Worm (Caenorhabditis elegans) whole organism, young adult: ENCODE measurements around the gene srz-62.

Source experiments
- B0336.3 ChIP-seq: fragments of 200-800 bp; sonication (Bioruptor generic); IDR thresholded peaks from 2 replicates; pipeline ENCODE4 v1.3.6; 2022; ENCODE audit warnings: missing genetic modification characterization, missing compliant biosample characterization
- F10E7.11 ChIP-seq: sonication (generic microtip); optimal IDR thresholded peaks from 2 replicates; lab custom pipeline; 2017; ENCODE audit warnings: mild to moderate bottlenecking, missing genetic modification characterization, moderate library complexity, missing compliant biosample characterization
- F22D6.2 ChIP-seq: sonication (generic microtip); optimal IDR thresholded peaks from 2 replicates; lab custom pipeline; 2016; ENCODE audit warnings: mild to moderate bottlenecking, missing genetic modification characterization, missing compliant biosample characterization
- F23B12.7 ChIP-seq: sonication (generic microtip); optimal IDR thresholded peaks from 2 replicates; lab custom pipeline; 2017; ENCODE audit warnings: missing genetic modification characterization, mild to moderate bottlenecking, missing compliant biosample characterization, antibody characterized with exemption, moderate library complexity; ENCODE audit not compliant: insufficient read depth
- F33H1.4 ChIP-seq: fragments of 200-800 bp; sonication (Bioruptor generic); IDR thresholded peaks from 2 replicates; pipeline ENCODE4 v1.3.6; 2022; ENCODE audit warnings: missing genetic modification reagents, missing genetic modification characterization, missing compliant biosample characterization
- F39B2.1 ChIP-seq: fragments of 200-800 bp; sonication (Bioruptor generic); IDR thresholded peaks from 2 replicates; pipeline ENCODE4 v1.3.6; 2022; ENCODE audit warnings: missing genetic modification reagents, missing genetic modification characterization, missing compliant biosample characterization
- K12H6.12 ChIP-seq: fragments of 200-800 bp; sonication (Bioruptor generic); optimal IDR thresholded peaks from 2 replicates; lab custom pipeline; 2018; ENCODE audit warnings: mild to moderate bottlenecking, missing genetic modification characterization, missing compliant biosample characterization
- Y53F4B.3 ChIP-seq: fragments of 200-800 bp; sonication (Bioruptor generic); IDR thresholded peaks from 2 replicates; pipeline ENCODE4 v1.3.6; 2022; ENCODE audit warnings: missing genetic modification reagents, missing genetic modification characterization, missing compliant biosample characterization
- Y79H2A.3 ChIP-seq: fragments of 200-800 bp; sonication (Bioruptor generic); conservative IDR thresholded peaks from 2 replicates; pipeline ENCODE4 v1.3.6; 2022; ENCODE audit warnings: missing genetic modification reagents, missing genetic modification characterization, missing compliant biosample characterization
- aptf-2 ChIP-seq: fragments of 200-800 bp; sonication (Bioruptor generic); conservative IDR thresholded peaks from 2 replicates; pipeline ENCODE4 v1.3.6; 2022; ENCODE audit warnings: missing genetic modification reagents, missing genetic modification characterization, missing compliant biosample characterization
- athp-1 ChIP-seq: sonication (generic microtip); optimal IDR thresholded peaks from 2 replicates; lab custom pipeline; 2017; ENCODE audit warnings: mild to moderate bottlenecking, missing genetic modification characterization, missing compliant biosample characterization
- attf-3 ChIP-seq: fragments of 200-800 bp; sonication (Bioruptor generic); conservative IDR thresholded peaks from 2 replicates; pipeline ENCODE4 v1.3.6; 2022; ENCODE audit warnings: missing genetic modification reagents, missing genetic modification characterization, missing compliant biosample characterization
- cebp-1 ChIP-seq, 2 experiments: fragments of 200-800 bp in 1 of 2; sonication (Bioruptor generic) in 1 of 2; sonication (generic microtip) in 1 of 2; IDR thresholded peaks in 1 of 2; optimal IDR thresholded peaks in 1 of 2; 2 replicates each; pipeline versions ENCODE4 v1.3.6 to Lab custom; 2017 to 2022; ENCODE audit warnings: missing compliant biosample characterization in 2 of 2, missing genetic modification characterization in 2 of 2, mild to moderate bottlenecking in 1 of 2, missing genetic modification reagents in 1 of 2, moderate library complexity in 1 of 2
- egrh-3 ChIP-seq: fragments of 200-800 bp; sonication (Bioruptor generic); IDR thresholded peaks from 2 replicates; pipeline ENCODE4 v1.3.6; 2022; ENCODE audit warnings: missing genetic modification reagents, missing genetic modification characterization, missing compliant biosample characterization
- let-607 ChIP-seq, 2 experiments: fragments of 200-800 bp in 1 of 2; sonication (Bioruptor generic) in 1 of 2; sonication (generic microtip) in 1 of 2; optimal IDR thresholded peaks; 2 replicates each; lab custom pipeline; 2016 to 2018; ENCODE audit warnings: mild to moderate bottlenecking in 2 of 2, missing compliant biosample characterization in 2 of 2, missing genetic modification characterization in 2 of 2, moderate library complexity in 2 of 2, missing genotype in 1 of 2
- lin-35 ChIP-seq, 3 experiments: fragments of 150-350 bp in 2 of 3; sonication (generic microtip) in 1 of 3; optimal IDR thresholded peaks; 2 replicates each; lab custom pipeline; 2014 to 2018; ENCODE audit warnings: missing biosample characterization in 3 of 3, missing genetic modification characterization in 3 of 3, missing genetic modification reagents in 3 of 3
- madf-10 ChIP-seq: sonication (generic microtip); optimal IDR thresholded peaks from 2 replicates; lab custom pipeline; 2016; ENCODE audit warnings: mild to moderate bottlenecking, missing genetic modification characterization, missing compliant biosample characterization
- madf-8 ChIP-seq: fragments of 200-800 bp; sonication (Bioruptor generic); conservative IDR thresholded peaks from 2 replicates; pipeline ENCODE4 v1.3.6; 2022; ENCODE audit warnings: missing genetic modification reagents, missing genetic modification characterization, missing compliant biosample characterization
- mxl-1 ChIP-seq: sonication (generic microtip); optimal IDR thresholded peaks from 2 replicates; lab custom pipeline; 2016; ENCODE audit warnings: missing genetic modification characterization, missing compliant biosample characterization
- pha-4 ChIP-seq: fragments of 150-350 bp; sonication (generic microtip); optimal IDR thresholded peaks from 2 replicates; lab custom pipeline; 2014; ENCODE audit warnings: missing biosample characterization, missing genetic modification reagents, missing genetic modification characterization
- rcor-1 ChIP-seq: fragments of 200-800 bp; sonication (Bioruptor generic); IDR thresholded peaks from 2 replicates; pipeline ENCODE4 v1.3.6; 2022; ENCODE audit warnings: missing genetic modification reagents, missing genetic modification characterization, missing compliant biosample characterization
- sea-2 ChIP-seq: fragments of 200-800 bp; sonication (Bioruptor generic); IDR thresholded peaks from 2 replicates; pipeline ENCODE4 v1.3.6; 2022; ENCODE audit warnings: missing genetic modification characterization, missing compliant biosample characterization
- snpc-1.1 ChIP-seq: sonication (generic microtip); optimal IDR thresholded peaks from 2 replicates; lab custom pipeline; 2017; ENCODE audit warnings: missing genetic modification characterization, mild to moderate bottlenecking, missing compliant biosample characterization, antibody characterized with exemption, moderate library complexity, missing genotype, missing genetic modification reagents; ENCODE audit not compliant: insufficient read depth
- snpc-3.4 ChIP-seq: sonication (generic microtip); optimal IDR thresholded peaks from 2 replicates; lab custom pipeline; 2017; ENCODE audit warnings: missing genetic modification characterization, mild to moderate bottlenecking, missing compliant biosample characterization, antibody characterized with exemption, moderate library complexity, missing genotype, missing genetic modification reagents
- tbp1 ChIP-seq: fragments of 200-800 bp; sonication (Bioruptor generic); optimal IDR thresholded peaks from 2 replicates; lab custom pipeline; 2018; ENCODE audit warnings: mild to moderate bottlenecking, missing genetic modification characterization, missing compliant biosample characterization
- tbx-9 ChIP-seq: sonication (generic microtip); optimal IDR thresholded peaks from 2 replicates; lab custom pipeline; 2016; ENCODE audit warnings: borderline replicate concordance, missing genetic modification characterization, inconsistent platforms, missing compliant biosample characterization
- ztf-18 ChIP-seq: sonication (generic microtip); optimal IDR thresholded peaks from 2 replicates; lab custom pipeline; 2016; ENCODE audit warnings: missing genotype, mild to moderate bottlenecking, missing genetic modification characterization, missing compliant biosample characterization
- ztf-25 ChIP-seq: fragments of 200-800 bp; sonication (Bioruptor generic); IDR thresholded peaks from 2 replicates; pipeline ENCODE4 v1.3.6; 2022; ENCODE audit warnings: missing genetic modification reagents, missing genetic modification characterization, missing compliant biosample characterization
- ztf-28 ChIP-seq: fragments of 200-800 bp; sonication (Bioruptor generic); IDR thresholded peaks from 2 replicates; pipeline ENCODE4 v1.3.6; 2022; ENCODE audit warnings: missing genetic modification reagents, missing genetic modification characterization, missing compliant biosample characterization

The srz-62 gene

DNA sequence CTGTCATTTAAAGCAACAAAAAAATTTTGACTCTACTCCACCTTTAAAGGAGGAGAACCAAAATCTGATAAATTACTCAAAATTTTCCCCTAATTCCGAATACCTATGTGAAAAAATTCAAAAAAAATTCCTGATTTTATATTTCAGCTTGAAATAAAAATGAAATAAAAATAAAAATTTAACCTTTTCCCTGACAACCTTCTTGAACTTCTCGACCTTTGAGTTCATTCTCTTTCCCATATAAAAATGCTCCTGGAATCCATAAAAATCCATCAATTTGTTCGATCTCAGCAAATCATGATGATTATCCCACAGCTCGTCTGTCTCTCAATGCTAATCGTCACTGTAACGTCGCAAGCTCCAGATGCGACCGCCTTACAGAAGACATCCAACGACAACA lies 2.7 kb downstream of the srz-62 start, which contains the start of gene F56D6.6 (continued):
- TF ChIP-seq egrh-3 (GFP tag; lab: Robert Waterston, UW) = no peak

ce11 chrIV:3904620-3905019 lies 4.3 kb downstream of the srz-62 start, which contains the start of gene F56D6.21:
Gene F56D6.21 (plus strand): TSS chrIV:3904920.
- TF ChIP-seq K12H6.12 (tag; lab: Kevin White, UChicago) = no peak
- TF ChIP-seq cebp-1 (GFP tag; IDR thresholded peaks at IDR 0.05; lab: Robert Waterston, UW) = no peak
- no peak for TF ChIP-seq cebp-1 (tag; optimal IDR thresholded peaks at IDR 0.05; lab: Kevin White, UChicago)
- no peak for TF ChIP-seq tbp1 (GFP tag; lab: Kevin White, UChicago)
- TF ChIP-seq, all 124 proteins: peak for 0

- TF ChIP-seq Y79H2A.3 (GFP tag; lab: Robert Waterston, UW) = no peak
- TF ChIP-seq madf-8 (GFP tag; lab: Robert Waterston, UW) = no peak
- no peak for TF ChIP-seq attf-3 (GFP tag; lab: Robert Waterston, UW)
- TF ChIP-seq let-607 (tag; optimal IDR thresholded peaks at IDR 0.05; lab: Kevin White, UChicago) = no peak
- TF ChIP-seq ztf-18 = no peak
- no peak for TF ChIP-seq rcor-1 (GFP tag; lab: Robert Waterston, UW)
- TF ChIP-seq Y53F4B.3 (GFP tag; lab: Robert Waterston, UW) = no peak
- TF ChIP-seq madf-10 (tag; lab: Kevin White, UChicago) = no peak
- no peak for TF ChIP-seq K12H6.12 (tag; lab: Kevin White, UChicago)
- TF ChIP-seq F10E7.11 (tag; lab: Kevin White, UChicago) = no peak
- TF ChIP-seq snpc-1.1 (tag; lab: Kevin White, UChicago) = no peak
- no peak for TF ChIP-seq F22D6.2
- no peak for TF ChIP-seq F23B12.7 (tag; lab: Kevin White, UChicago)
- TF ChIP-seq lin-35 (GFP tag; optimal IDR thresholded peaks at IDR 0.05; lab: Kevin White, UChicago) = no peak
- no peak for TF ChIP-seq F33H1.4 (GFP tag; lab: Robert Waterston, UW)
- no peak for TF ChIP-seq B0336.3 (GFP tag; lab: Robert Waterston, UW)
- TF ChIP-seq aptf-2 = no peak
Measured at ce11 chrIV:3906393-3906792, 6.1 kb downstream of the srz-62 start, which contains the start of gene F56D6.11. Gene F56D6.11 (minus strand): TSS chrIV:3906493.

ce11 chrIV:3907506-3908188 lies 7.3 kb downstream of the srz-62 start, which contains the start of the genes F56D6.22 and F56D6.12:
Gene F56D6.22 (minus strand): TSS chrIV:3907606.
Gene F56D6.12 (plus strand): TSS chrIV:3908138.
- TF ChIP-seq pha-4 (tag; lab: Kevin White, UChicago) = no peak

- TF ChIP-seq snpc-3.4 (tag; lab: Kevin White, UChicago) = no peak
- TF ChIP-seq tbx-9 (tag; lab: Kevin White, UChicago) = no peak
- no peak for TF ChIP-seq athp-1 (tag; lab: Kevin White, UChicago)
- no peak for TF ChIP-seq mxl-1
- no peak for TF ChIP-seq ztf-28 (GFP tag; lab: Robert Waterston, UW)
- TF ChIP-seq ztf-25 (GFP tag; lab: Robert Waterston, UW) = no peak
- no peak for TF ChIP-seq sea-2
- no peak for TF ChIP-seq pha-4 (tag; lab: Kevin White, UChicago)
- TF ChIP-seq F39B2.1 (GFP tag; lab: Robert Waterston, UW) = no peak
Measured at ce11 chrIV:3909114-3909513, 8.8 kb downstream of the srz-62 start, which contains the start of gene F56D6.13. Gene F56D6.13 (plus strand): TSS chrIV:3909414.
